Fruit fly (Drosophila melanogaster) whole organism, pupa: ENCODE data around the gene CG42296.

Source experiments
- CG10348 ChIP-seq: fragments of 200-800 bp; sonication (Bioruptor generic); IDR thresholded peaks from 2 replicates; pipeline ENCODE4 v1.3.6; 2022; ENCODE audit warnings: missing biosample characterization, missing genetic modification characterization
- CG12605 ChIP-seq: fragments of 200-800 bp; sonication (Bioruptor generic); IDR thresholded peaks from 2 replicates; pipeline ENCODE4 v1.3.6; 2022; ENCODE audit warnings: missing biosample characterization, missing genetic modification characterization
- CG13204 ChIP-seq: fragments of 200-800 bp; sonication (Bioruptor generic); optimal IDR thresholded peaks from 2 replicates; lab custom pipeline; 2018; ENCODE audit warnings: missing biosample characterization, mild to moderate bottlenecking, missing genetic modification characterization, moderate library complexity
- CG14655 ChIP-seq: fragments of 200-800 bp; sonication (Bioruptor generic); optimal IDR thresholded peaks from 3 replicates; lab custom pipeline; 2017; ENCODE audit warnings: mild to moderate bottlenecking, missing biosample characterization, missing genetic modification reagents, missing genetic modification characterization
- CG15710 ChIP-seq: fragments of 200-800 bp; sonication (Bioruptor generic); optimal IDR thresholded peaks from 2 replicates; lab custom pipeline; 2018; ENCODE audit warnings: missing biosample characterization, mild to moderate bottlenecking, missing genetic modification characterization, moderate library complexity
- CG17806 ChIP-seq: fragments of 200-800 bp; sonication (Bioruptor generic); optimal IDR thresholded peaks from 2 replicates; lab custom pipeline; 2018; ENCODE audit warnings: missing biosample characterization, mild to moderate bottlenecking, missing genetic modification characterization, moderate library complexity
- CG32121 ChIP-seq: fragments of 200-800 bp; sonication (Bioruptor generic); IDR thresholded peaks from 2 replicates; pipeline ENCODE4 v1.3.6; 2022; ENCODE audit warnings: missing biosample characterization, missing genetic modification characterization
- CG34367 ChIP-seq: fragments of 200-800 bp; sonication (Bioruptor generic); optimal IDR thresholded peaks from 2 replicates; lab custom pipeline; 2018; ENCODE audit warnings: missing biosample characterization, mild to moderate bottlenecking, missing genetic modification characterization
- CG4496 ChIP-seq: fragments of 200-800 bp; sonication (Bioruptor generic); IDR thresholded peaks from 3 replicates; pipeline ENCODE4 v1.3.6; 2022; ENCODE audit warnings: missing biosample characterization, missing genetic modification characterization
- CG8159 ChIP-seq: fragments of 200-800 bp; sonication (Bioruptor generic); optimal IDR thresholded peaks from 3 replicates; lab custom pipeline; 2018; ENCODE audit warnings: missing biosample characterization, mild to moderate bottlenecking, missing genetic modification characterization, moderate library complexity
- CG8301 ChIP-seq: fragments of 200-800 bp; sonication (Bioruptor generic); optimal IDR thresholded peaks from 2 replicates; lab custom pipeline; 2018; ENCODE audit warnings: missing biosample characterization, mild to moderate bottlenecking, missing genetic modification characterization
- CG9948 ChIP-seq: fragments of 200-800 bp; sonication (Bioruptor generic); optimal IDR thresholded peaks from 2 replicates; lab custom pipeline; 2018; ENCODE audit warnings: missing biosample characterization, mild to moderate bottlenecking, missing genetic modification characterization, moderate library complexity
- D1 ChIP-seq: fragments of 200-800 bp; sonication (Bioruptor generic); optimal IDR thresholded peaks from 2 replicates; lab custom pipeline; 2018; ENCODE audit warnings: missing biosample characterization, mild to moderate bottlenecking, missing genetic modification characterization, moderate library complexity
- EcR ChIP-seq: fragments of 200-800 bp; sonication (Bioruptor generic); optimal IDR thresholded peaks from 3 replicates; lab custom pipeline; 2019; ENCODE audit warnings: missing biosample characterization, missing genetic modification characterization, mild to moderate bottlenecking, moderate library complexity, missing genetic modification reagents
- Ets98B ChIP-seq: fragments of 200-800 bp; sonication (Bioruptor generic); IDR thresholded peaks from 2 replicates; pipeline ENCODE4 v1.3.6; 2022; ENCODE audit warnings: missing biosample characterization, missing genetic modification characterization
- Pif1A ChIP-seq: fragments of 200-800 bp; sonication (Bioruptor generic); optimal IDR thresholded peaks from 3 replicates; lab custom pipeline; 2016; ENCODE audit warnings: missing biosample characterization, missing genetic modification characterization
- Pif1B ChIP-seq: fragments of 200-800 bp; sonication (Bioruptor generic); optimal IDR thresholded peaks from 3 replicates; lab custom pipeline; 2016; ENCODE audit warnings: missing biosample characterization, missing genetic modification characterization
- Snoo ChIP-seq: fragments of 200-800 bp; sonication (Bioruptor generic); optimal IDR thresholded peaks from 3 replicates; lab custom pipeline; 2017; ENCODE audit warnings: missing biosample characterization, mild to moderate bottlenecking, missing genetic modification characterization, inconsistent platforms
- fd96Ca ChIP-seq: fragments of 200-800 bp; sonication (Bioruptor generic); IDR thresholded peaks from 3 replicates; pipeline ENCODE4 v1.3.6; 2022; ENCODE audit warnings: missing biosample characterization, missing genetic modification characterization
- gl ChIP-seq: fragments of 200-800 bp; sonication (Bioruptor generic); optimal IDR thresholded peaks from 2 replicates; lab custom pipeline; 2018; ENCODE audit warnings: missing biosample characterization, mild to moderate bottlenecking, missing genetic modification characterization
- rn ChIP-seq: fragments of 200-800 bp; sonication (Bioruptor generic); IDR thresholded peaks from 2 replicates; pipeline ENCODE4 v1.3.6; 2022; ENCODE audit warnings: missing biosample characterization, missing genetic modification characterization

The CG42296 gene

DNA sequence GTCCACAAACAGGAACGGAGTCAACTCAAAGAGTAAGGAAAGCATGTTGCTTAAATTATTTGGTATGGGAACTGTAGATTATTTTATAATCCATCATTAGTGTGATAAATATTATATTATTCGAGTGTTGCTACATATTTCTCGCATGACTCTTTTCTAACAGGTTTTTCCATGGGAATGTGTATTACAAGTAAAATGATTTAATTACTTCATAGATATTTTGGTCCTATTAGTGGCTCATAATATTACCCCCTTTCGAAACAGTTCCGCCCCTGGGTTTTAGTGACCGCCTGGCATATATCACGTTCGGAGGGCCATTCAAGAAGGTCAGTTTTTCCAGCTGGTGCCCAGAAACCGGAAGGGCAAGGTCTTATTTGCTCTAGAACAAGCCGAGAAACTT, 3.8 kb downstream of the CG42296 start:
- TF ChIP-seq CG4496 (GFP tag; lab: Robert Waterston, UW) (no peak), Pif1A (GFP tag; lab: Kevin White, UChicago) (no peak), Ets98B (GFP tag; lab: Robert Waterston, UW) (no peak)

DNA sequence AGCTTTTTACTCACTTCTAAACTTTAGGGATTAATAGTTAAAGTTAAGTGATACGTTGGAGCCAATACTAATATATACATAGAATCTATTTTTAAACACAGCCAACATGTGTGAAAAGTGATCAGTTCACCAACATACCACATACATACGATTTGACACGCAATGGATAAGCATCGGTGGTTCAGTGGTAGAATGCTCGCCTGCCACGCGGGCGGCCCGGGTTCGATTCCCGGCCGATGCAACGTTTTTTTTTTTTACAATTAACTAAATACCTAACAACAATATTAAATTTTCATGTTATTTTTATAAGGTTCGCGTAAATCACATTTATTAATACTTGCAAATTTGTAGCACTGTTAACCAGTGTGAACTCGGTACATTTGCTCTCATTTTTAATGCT, 4.3 kb downstream of the CG42296 start:
- no peak for TF ChIP-seq EcR (GFP tag; lab: Kevin White, UChicago)
- no peak for TF ChIP-seq CG15710 (tag; lab: Kevin White, UChicago)
- TF ChIP-seq CG13204 (GFP tag; lab: Kevin White, UChicago), result no peak
- TF ChIP-seq gl, result no peak
- no peak for TF ChIP-seq CG8301

DNA sequence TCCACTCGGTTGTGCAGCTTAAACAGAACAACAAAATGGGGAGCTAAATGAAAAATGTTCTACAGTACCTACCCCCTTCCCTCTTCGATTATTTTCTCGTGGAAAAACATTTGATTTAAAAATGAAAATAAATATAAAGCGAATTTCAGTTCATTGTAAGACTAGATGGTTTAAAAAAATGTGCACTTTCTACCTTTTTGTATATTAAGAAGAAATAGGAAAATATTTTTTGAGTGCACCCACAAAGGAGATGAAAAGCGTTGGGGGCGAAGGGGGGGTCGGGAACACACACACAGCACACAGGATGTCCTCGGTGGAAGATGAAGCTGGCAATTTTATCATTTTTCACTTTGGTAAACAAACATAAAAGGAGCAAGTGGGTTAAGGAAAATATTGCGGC, 13.0 kb downstream of the CG42296 start:
- no peak for TF ChIP-seq CG4496 (GFP tag; lab: Robert Waterston, UW)
- no peak for TF ChIP-seq CG8159
- TF ChIP-seq Pif1B (GFP tag; lab: Kevin White, UChicago), result no peak
- TF ChIP-seq CG32121 (GFP tag; lab: Robert Waterston, UW), result no peak
- no peak for TF ChIP-seq rn
- no peak for TF ChIP-seq CG34367

DNA sequence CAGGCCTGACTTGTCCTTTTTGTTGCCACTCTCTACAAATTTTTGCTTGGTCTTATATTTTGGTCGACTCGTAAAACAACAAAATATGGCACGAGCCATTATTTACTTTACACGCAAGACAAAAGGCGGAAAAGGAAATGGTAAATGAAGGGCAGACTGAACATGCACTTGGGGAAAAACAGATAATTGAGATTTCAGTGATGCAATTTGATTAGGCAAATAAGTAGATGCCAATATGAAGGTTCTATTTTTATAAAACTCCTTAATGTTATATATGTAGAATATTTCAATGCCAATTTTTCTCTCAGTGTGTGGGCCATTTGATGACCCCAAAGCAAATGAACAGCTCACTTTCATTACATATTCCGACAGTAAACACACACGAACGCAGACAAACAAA, 20.6 kb downstream of the CG42296 start:
- TF ChIP-seq gl, result no peak
- TF ChIP-seq CG4496 (GFP tag; lab: Robert Waterston, UW), result no peak
- no peak for TF ChIP-seq Pif1B (GFP tag; lab: Kevin White, UChicago)
- TF ChIP-seq CG14655 (GFP tag; lab: Kevin White, UChicago), result no peak
- no peak for TF ChIP-seq CG10348 (GFP tag; lab: Robert Waterston, UW)
- no peak for TF ChIP-seq EcR (GFP tag; lab: Kevin White, UChicago)
- no peak for TF ChIP-seq Pif1A (GFP tag; lab: Kevin White, UChicago)
- no peak for TF ChIP-seq Snoo (tag; lab: Kevin White, UChicago)
- TF ChIP-seq CG17806 (tag; lab: Kevin White, UChicago), result no peak
- no peak for TF ChIP-seq fd96Ca (GFP tag; lab: Robert Waterston, UW)
- no peak for TF ChIP-seq CG8301
- no peak for TF ChIP-seq rn
- no peak for TF ChIP-seq CG32121 (GFP tag; lab: Robert Waterston, UW)
- TF ChIP-seq Ets98B (GFP tag; lab: Robert Waterston, UW), result no peak

DNA sequence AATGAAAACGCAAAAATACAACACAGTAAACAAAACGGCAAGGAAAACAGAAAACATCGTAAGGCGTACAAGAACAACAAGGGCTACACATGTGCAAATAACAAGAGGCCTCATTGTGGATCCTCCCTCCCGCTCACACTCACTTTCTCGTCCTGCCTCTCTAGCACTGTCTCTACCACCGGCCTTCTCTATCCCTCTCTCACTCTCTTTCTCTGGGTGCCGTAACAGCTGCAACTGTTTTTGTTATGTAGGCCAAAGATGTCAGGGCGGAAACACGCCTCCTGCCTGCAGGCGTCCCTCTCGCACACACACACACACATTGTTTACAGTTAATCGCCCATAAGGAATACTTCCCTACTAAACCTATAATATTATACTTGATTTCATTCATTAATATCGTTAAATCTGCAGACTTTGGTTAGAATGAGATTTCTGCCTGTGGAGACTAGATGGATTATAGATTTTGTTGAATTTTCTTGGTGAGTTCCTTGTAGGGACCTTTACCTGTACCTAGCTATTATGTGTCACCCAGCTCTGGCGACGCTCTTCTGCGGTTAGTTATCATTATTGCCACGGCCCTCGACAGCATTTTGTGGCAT, 21.9 kb downstream of the CG42296 start:
- TF ChIP-seq CG8159 (peak; percentile 13), Snoo (tag; lab: Kevin White, UChicago) (no peak), CG15710 (tag; lab: Kevin White, UChicago) (peak; percentile 10), CG4496 (GFP tag; lab: Robert Waterston, UW) (peak; percentile 41; the same call in 1 of the 3 replicates)

DNA sequence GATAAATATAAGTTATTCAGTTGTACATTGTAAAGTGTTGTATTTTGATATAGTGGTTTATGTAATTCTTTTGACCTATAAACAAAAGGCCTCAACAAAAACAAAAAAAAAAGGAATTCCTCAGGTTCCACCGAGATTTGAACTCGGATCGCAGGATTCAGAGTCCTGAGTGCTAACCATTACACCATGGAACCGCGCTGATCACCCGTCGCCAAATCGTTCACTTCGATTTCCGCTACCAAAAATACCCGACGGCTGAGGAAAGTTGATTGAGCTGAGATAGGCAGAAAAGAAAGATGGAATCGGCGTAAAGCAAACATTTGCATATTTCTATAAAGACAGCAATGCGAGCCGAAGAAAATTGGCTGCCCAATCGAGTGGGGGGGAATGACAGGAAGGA, 22.8 kb downstream of the CG42296 start:
- TF ChIP-seq CG15710 (tag; lab: Kevin White, UChicago), result no peak
- no peak for TF ChIP-seq D1 (tag; lab: Kevin White, UChicago)
- no peak for TF ChIP-seq CG14655 (GFP tag; lab: Kevin White, UChicago)
- TF ChIP-seq CG8301, result no peak
- no peak for TF ChIP-seq Ets98B (GFP tag; lab: Robert Waterston, UW)
- no peak for TF ChIP-seq Pif1B (GFP tag; lab: Kevin White, UChicago)
- no peak for TF ChIP-seq Pif1A (GFP tag; lab: Kevin White, UChicago)
- TF ChIP-seq CG32121 (GFP tag; lab: Robert Waterston, UW), result no peak
- TF ChIP-seq CG9948 (tag; lab: Kevin White, UChicago), result no peak
- no peak for TF ChIP-seq CG4496 (GFP tag; lab: Robert Waterston, UW)
- no peak for TF ChIP-seq Snoo (tag; lab: Kevin White, UChicago)
- TF ChIP-seq rn, result no peak

DNA sequence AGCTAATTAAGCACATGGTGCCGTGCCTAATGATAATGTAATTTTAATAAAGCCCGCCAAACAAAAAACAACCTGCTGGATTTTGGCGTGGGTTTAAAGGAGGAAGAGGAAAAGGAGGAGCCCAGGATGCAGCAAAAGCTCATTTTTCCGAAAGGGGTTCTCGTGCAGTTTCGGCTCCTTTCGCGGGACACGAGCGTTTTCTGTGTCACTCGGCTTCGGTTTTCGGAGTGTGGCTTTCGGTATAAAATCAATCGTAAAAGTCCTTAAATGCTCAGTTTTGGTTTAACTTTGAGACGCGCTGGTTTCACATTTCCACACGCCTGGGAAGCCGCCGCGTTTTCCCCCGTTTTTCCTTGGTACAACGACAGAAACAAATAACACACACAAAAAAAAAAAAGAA, 24.4 kb downstream of the CG42296 start:
- no peak for TF ChIP-seq Snoo (tag; lab: Kevin White, UChicago)

DNA sequence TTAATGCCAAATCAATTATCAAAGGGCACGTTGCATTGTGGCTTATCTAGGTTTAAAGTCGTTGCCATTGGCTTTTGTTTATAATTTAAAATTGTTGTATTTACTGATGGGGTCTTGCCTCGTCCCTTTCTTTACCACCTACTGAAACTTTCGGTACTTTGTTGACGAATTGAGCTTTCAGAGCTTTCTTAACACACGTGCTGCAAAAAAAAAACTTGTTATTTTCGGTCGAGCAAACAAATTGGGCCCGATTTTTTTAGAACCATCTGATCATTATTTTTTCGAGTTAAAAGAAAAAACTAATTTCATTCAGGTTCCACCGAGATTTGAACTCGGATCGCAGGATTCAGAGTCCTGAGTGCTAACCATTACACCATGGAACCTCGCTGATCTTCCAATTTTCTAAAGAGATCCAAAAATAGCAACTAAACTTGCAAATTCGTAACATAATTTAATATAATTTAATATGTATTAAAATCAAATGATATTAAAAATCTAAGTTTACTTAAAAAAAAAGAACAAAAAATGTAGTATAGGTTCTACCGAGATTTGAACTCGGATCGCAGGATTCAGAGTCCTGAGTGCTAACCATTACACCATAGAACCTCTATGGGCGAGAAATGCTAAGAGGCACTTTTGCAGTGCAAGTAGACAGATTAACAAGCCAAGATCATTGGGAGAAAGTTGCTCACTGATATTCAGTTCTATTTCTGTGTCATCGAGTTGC, 25.3 kb downstream of the CG42296 start:
- no peak for TF ChIP-seq CG32121 (GFP tag; lab: Robert Waterston, UW)
- no peak for TF ChIP-seq CG12605 (GFP tag; lab: Robert Waterston, UW)
- TF ChIP-seq CG34367, result no peak
- no peak for TF ChIP-seq fd96Ca (GFP tag; lab: Robert Waterston, UW)
- TF ChIP-seq CG13204 (GFP tag; lab: Kevin White, UChicago), result no peak
- no peak for TF ChIP-seq CG8159
- no peak for TF ChIP-seq rn
- TF ChIP-seq CG10348 (GFP tag; lab: Robert Waterston, UW), result no peak
- TF ChIP-seq Pif1B (GFP tag; lab: Kevin White, UChicago), result no peak
- TF ChIP-seq CG9948 (tag; lab: Kevin White, UChicago), result no peak
- TF ChIP-seq CG4496 (GFP tag; lab: Robert Waterston, UW), result no peak
- no peak for TF ChIP-seq Ets98B (GFP tag; lab: Robert Waterston, UW)
- no peak for TF ChIP-seq CG8301
